Worm (Caenorhabditis elegans) whole organism, L4 larva: ENCODE data around the gene sds-22.

Experiments used
- Y75B8A.6 ChIP-seq: fragments of 200-800 bp; sonication (Bioruptor generic); IDR thresholded peaks from 2 replicates; pipeline ENCODE4 v1.3.6; 2022; ENCODE audit warnings: missing genetic modification reagents, missing genetic modification characterization, missing compliant biosample characterization
- arid-1 ChIP-seq: fragments of 200-800 bp; sonication (Bioruptor generic); conservative IDR thresholded peaks from 2 replicates; pipeline ENCODE4 v1.3.6; 2022; ENCODE audit warnings: missing genetic modification reagents, missing genetic modification characterization, missing compliant biosample characterization
- egl-27 ChIP-seq: sonication (generic microtip); optimal IDR thresholded peaks from 3 replicates; lab custom pipeline; 2017; ENCODE audit warnings: missing biosample characterization, missing genetic modification reagents, missing genetic modification characterization
- fkh-10 ChIP-seq: fragments of 150-350 bp; optimal IDR thresholded peaks from 2 replicates; lab custom pipeline; 2014; ENCODE audit warnings: missing biosample characterization, missing genetic modification reagents, missing genetic modification characterization
- hlh-30 ChIP-seq: sonication (generic microtip); optimal IDR thresholded peaks from 2 replicates; lab custom pipeline; 2017; ENCODE audit warnings: antibody characterized with exemption, mild to moderate bottlenecking, missing genetic modification characterization, missing compliant biosample characterization; ENCODE audit not compliant: insufficient read depth
- lin-38 ChIP-seq: fragments of 200-800 bp; sonication (Bioruptor generic); IDR thresholded peaks from 2 replicates; pipeline ENCODE4 v1.3.6; 2022; ENCODE audit warnings: missing genetic modification reagents, missing genetic modification characterization, missing compliant biosample characterization
- nhr-237 ChIP-seq: sonication (generic microtip); optimal IDR thresholded peaks from 2 replicates; lab custom pipeline; 2017; ENCODE audit warnings: missing biosample characterization, missing genetic modification characterization
- nhr-28 ChIP-seq: fragments of 150-350 bp; optimal IDR thresholded peaks from 2 replicates; lab custom pipeline; 2014; ENCODE audit warnings: missing biosample characterization, missing genetic modification characterization
- nhr-48 ChIP-seq: sonication (generic microtip); optimal IDR thresholded peaks from 2 replicates; lab custom pipeline; 2016; ENCODE audit warnings: mild to moderate bottlenecking, missing genetic modification characterization, missing compliant biosample characterization
- pqm-1 ChIP-seq: sonication (generic microtip); optimal IDR thresholded peaks from 2 replicates; lab custom pipeline; 2017; ENCODE audit warnings: missing biosample characterization, missing genetic modification characterization
- snpc-4 ChIP-seq: fragments of 150-350 bp; optimal IDR thresholded peaks from 2 replicates; lab custom pipeline; 2014; ENCODE audit warnings: missing biosample characterization, missing genetic modification characterization
- unc-39 ChIP-seq: sonication (generic microtip); optimal IDR thresholded peaks from 2 replicates; lab custom pipeline; 2017; ENCODE audit warnings: missing biosample characterization, missing genetic modification characterization
- zip-11 ChIP-seq: fragments of 200-800 bp; sonication (Bioruptor generic); IDR thresholded peaks from 2 replicates; pipeline ENCODE4 v1.3.6; 2022; ENCODE audit warnings: missing genetic modification characterization, missing compliant biosample characterization
- ztf-11 ChIP-seq: fragments of 150-350 bp; optimal IDR thresholded peaks from 2 replicates; lab custom pipeline; 2014; ENCODE audit warnings: missing biosample characterization, missing genetic modification characterization

ce11 chrII:7835314-7835713, 22.9 kb upstream of the sds-22 start, which contains the start of gene cex-2:
- TF ChIP-seq pqm-1 (tag; lab: Kevin White, UChicago) (no peak), nhr-237 (tag; lab: Kevin White, UChicago) (no peak), zip-11 (no peak), unc-39 (tag; lab: Kevin White, UChicago) (no peak), Y75B8A.6 (GFP tag; lab: Robert Waterston, UW) (no peak), snpc-4 (tag; lab: Kevin White, UChicago) (no peak), hlh-30 (tag; lab: Kevin White, UChicago) (no peak), egl-27 (tag; lab: Kevin White, UChicago) (no peak), lin-38 (GFP tag; lab: Robert Waterston, UW) (no peak), fkh-10 (no peak), arid-1 (GFP tag; lab: Robert Waterston, UW) (no peak), nhr-48 (tag; lab: Kevin White, UChicago) (no peak), ztf-11 (tag; lab: Kevin White, UChicago) (no peak), nhr-28 (tag; lab: Kevin White, UChicago) (no peak)
